Fruit fly (Drosophila melanogaster) whole organism, prepupa: Measurements from ENCODE around the gene CG15544.

Experiments
- Blimp-1 ChIP-seq: fragments of 200-800 bp; sonication (Bioruptor generic); optimal IDR thresholded peaks from 3 replicates; lab custom pipeline; 2017; ENCODE audit warnings: missing biosample characterization, missing genetic modification characterization, mild to moderate bottlenecking, moderate library complexity, missing genetic modification reagents
- CG10631 ChIP-seq: fragments of 200-800 bp; sonication (Bioruptor generic); optimal IDR thresholded peaks from 2 replicates; lab custom pipeline; 2016; ENCODE audit warnings: missing biosample characterization, missing genetic modification characterization
- CG11762 ChIP-seq: fragments of 200-800 bp; sonication (Bioruptor generic); optimal IDR thresholded peaks from 3 replicates; lab custom pipeline; 2016; ENCODE audit warnings: missing biosample characterization, missing genetic modification characterization; ENCODE audit not compliant: insufficient read depth
- CG11902 ChIP-seq: fragments of 200-800 bp; sonication (Bioruptor generic); optimal IDR thresholded peaks from 3 replicates; lab custom pipeline; 2016; ENCODE audit warnings: missing biosample characterization, missing genetic modification characterization
- CG15336 ChIP-seq: fragments of 200-800 bp; sonication (Bioruptor generic); IDR thresholded peaks from 2 replicates; pipeline ENCODE4 v1.3.6; 2022; ENCODE audit warnings: missing biosample characterization, missing genetic modification characterization
- CG1621 ChIP-seq: fragments of 200-800 bp; sonication (Bioruptor generic); optimal IDR thresholded peaks from 3 replicates; lab custom pipeline; 2018; ENCODE audit warnings: missing biosample characterization, mild to moderate bottlenecking, missing genetic modification characterization
- CG16779 ChIP-seq: fragments of 200-800 bp; sonication (Bioruptor generic); optimal IDR thresholded peaks from 3 replicates; lab custom pipeline; 2017; ENCODE audit warnings: missing biosample characterization, mild to moderate bottlenecking, missing genetic modification characterization
- CG3032 ChIP-seq: fragments of 200-800 bp; optimal IDR thresholded peaks from 2 replicates; lab custom pipeline; 2019; ENCODE audit warnings: missing biosample characterization, mild to moderate bottlenecking, missing genetic modification characterization, moderate library complexity
- CG31627 ChIP-seq: fragments of 200-800 bp; sonication (Bioruptor generic); optimal IDR thresholded peaks from 3 replicates; lab custom pipeline; 2016; ENCODE audit warnings: missing biosample characterization, missing genetic modification characterization
- CG32006 ChIP-seq: fragments of 200-800 bp; sonication (Bioruptor generic); optimal IDR thresholded peaks from 3 replicates; lab custom pipeline; 2017; ENCODE audit warnings: missing biosample characterization, mild to moderate bottlenecking, missing genetic modification characterization
- CG3919 ChIP-seq: fragments of 200-800 bp; sonication (Bioruptor generic); optimal IDR thresholded peaks from 3 replicates; lab custom pipeline; 2016; ENCODE audit warnings: missing biosample characterization, missing genetic modification characterization
- CG4318 ChIP-seq: fragments of 200-800 bp; sonication (Bioruptor generic); optimal IDR thresholded peaks from 3 replicates; lab custom pipeline; 2017; ENCODE audit warnings: missing biosample characterization, mild to moderate bottlenecking, missing genetic modification characterization
- CG6163 ChIP-seq: fragments of 200-800 bp; sonication (Bioruptor generic); IDR thresholded peaks from 3 replicates; pipeline ENCODE4 v1.3.6; 2022; ENCODE audit warnings: missing biosample characterization, missing genetic modification characterization
- CG6276 ChIP-seq: fragments of 200-800 bp; sonication (Bioruptor generic); optimal IDR thresholded peaks from 2 replicates; lab custom pipeline; 2017; ENCODE audit warnings: missing biosample characterization, mild to moderate bottlenecking, missing genetic modification characterization
- CG6792 ChIP-seq: fragments of 200-800 bp; sonication (Bioruptor generic); optimal IDR thresholded peaks from 3 replicates; lab custom pipeline; 2016; ENCODE audit warnings: missing biosample characterization, missing genetic modification characterization
- CG6808 ChIP-seq: fragments of 200-800 bp; sonication (Bioruptor generic); optimal IDR thresholded peaks from 3 replicates; lab custom pipeline; 2017; ENCODE audit warnings: missing biosample characterization, missing genetic modification characterization, mild to moderate bottlenecking, moderate library complexity, missing genetic modification reagents
- CG7368 ChIP-seq: fragments of 200-800 bp; sonication (Bioruptor generic); optimal IDR thresholded peaks from 3 replicates; lab custom pipeline; 2016; ENCODE audit warnings: missing biosample characterization, missing genetic modification characterization
- CG8119 ChIP-seq: fragments of 200-800 bp; sonication (Bioruptor generic); IDR thresholded peaks from 3 replicates; pipeline ENCODE4 v1.3.6; 2022; ENCODE audit warnings: missing biosample characterization, missing genetic modification characterization
- CG8319 ChIP-seq: fragments of 200-800 bp; sonication (Bioruptor generic); optimal IDR thresholded peaks from 3 replicates; lab custom pipeline; 2016; ENCODE audit warnings: missing biosample characterization, missing genetic modification characterization
- CG8632 ChIP-seq: fragments of 200-800 bp; sonication (Bioruptor generic); optimal IDR thresholded peaks from 3 replicates; lab custom pipeline; 2016; ENCODE audit warnings: missing biosample characterization, missing genetic modification characterization
- CG9139 ChIP-seq: fragments of 200-800 bp; sonication (Bioruptor generic); optimal IDR thresholded peaks from 3 replicates; lab custom pipeline; 2017; ENCODE audit warnings: missing biosample characterization, mild to moderate bottlenecking, missing genetic modification characterization
- Eip75B ChIP-seq: fragments of 200-800 bp; sonication (Bioruptor generic); optimal IDR thresholded peaks from 3 replicates; lab custom pipeline; 2016; ENCODE audit warnings: missing biosample characterization, missing genetic modification characterization
- Eip78C ChIP-seq: fragments of 200-800 bp; sonication (Bioruptor generic); peaks from one replicate; lab custom pipeline; 2016; ENCODE audit warnings: missing biosample characterization, missing genetic modification characterization
- Eip93F ChIP-seq: fragments of 200-800 bp; sonication (Bioruptor generic); optimal IDR thresholded peaks from 2 replicates; lab custom pipeline; 2016; ENCODE audit warnings: missing biosample characterization, mild to moderate bottlenecking, missing genetic modification characterization
- Ets21C ChIP-seq: fragments of 200-800 bp; sonication (Bioruptor generic); optimal IDR thresholded peaks from 3 replicates; lab custom pipeline; 2016; ENCODE audit warnings: missing biosample characterization, missing genetic modification characterization
- Ets96B ChIP-seq: fragments of 200-800 bp; optimal IDR thresholded peaks from 2 replicates; lab custom pipeline; 2019; ENCODE audit warnings: missing biosample characterization, mild to moderate bottlenecking, missing genetic modification characterization, moderate library complexity
- Gug ChIP-seq: fragments of 200-800 bp; sonication (Bioruptor generic); IDR thresholded peaks from 2 replicates; pipeline ENCODE4 v1.3.6; 2022; ENCODE audit warnings: missing biosample characterization, missing genetic modification characterization
- Hr38 ChIP-seq: sonication (Bioruptor generic); optimal IDR thresholded peaks from 2 replicates; lab custom pipeline; 2016; ENCODE audit warnings: missing biosample characterization, missing genetic modification characterization
- Hr39 ChIP-seq: fragments of 200-800 bp; sonication (Bioruptor generic); optimal IDR thresholded peaks from 2 replicates; lab custom pipeline; 2016; ENCODE audit warnings: missing biosample characterization, missing genetic modification characterization
- Hr4 ChIP-seq: fragments of 200-800 bp; sonication (Bioruptor generic); optimal IDR thresholded peaks from 3 replicates; lab custom pipeline; 2016; ENCODE audit warnings: missing biosample characterization, missing genetic modification characterization
- Lpt ChIP-seq: fragments of 200-800 bp; sonication (Bioruptor generic); optimal IDR thresholded peaks from 3 replicates; lab custom pipeline; 2016; ENCODE audit warnings: missing biosample characterization, missing genetic modification characterization
- Met ChIP-seq: fragments of 200-800 bp; sonication (Bioruptor generic); optimal IDR thresholded peaks from 3 replicates; lab custom pipeline; 2016; ENCODE audit warnings: missing biosample characterization, missing genetic modification characterization
- OdsH ChIP-seq: fragments of 200-800 bp; sonication (Bioruptor generic); optimal IDR thresholded peaks from 3 replicates; lab custom pipeline; 2016; ENCODE audit warnings: missing biosample characterization, missing genetic modification characterization
- Smox ChIP-seq: fragments of 200-800 bp; sonication (Bioruptor generic); optimal IDR thresholded peaks from 3 replicates; lab custom pipeline; 2016; ENCODE audit warnings: missing biosample characterization, missing genetic modification characterization
- Sox102F ChIP-seq: fragments of 200-800 bp; sonication (Bioruptor generic); optimal IDR thresholded peaks from 2 replicates; lab custom pipeline; 2016; ENCODE audit warnings: missing biosample characterization, mild to moderate bottlenecking, missing genetic modification characterization
- Sox14 ChIP-seq: fragments of 200-800 bp; sonication (Bioruptor generic); optimal IDR thresholded peaks from 3 replicates; lab custom pipeline; 2016; ENCODE audit warnings: missing biosample characterization, missing genetic modification characterization
- Sox15 ChIP-seq: fragments of 200-800 bp; sonication (Bioruptor generic); optimal IDR thresholded peaks from 3 replicates; lab custom pipeline; 2016; ENCODE audit warnings: missing biosample characterization, missing genetic modification characterization
- achi ChIP-seq: fragments of 200-800 bp; sonication (Bioruptor generic); optimal IDR thresholded peaks from 3 replicates; lab custom pipeline; 2016; ENCODE audit warnings: missing biosample characterization, missing genetic modification characterization
- acj6 ChIP-seq: fragments of 200-800 bp; sonication (Bioruptor generic); optimal IDR thresholded peaks from 3 replicates; lab custom pipeline; 2016; ENCODE audit warnings: missing biosample characterization, missing genetic modification characterization
- cyc ChIP-seq: fragments of 200-800 bp; sonication (Bioruptor generic); optimal IDR thresholded peaks from 3 replicates; lab custom pipeline; 2016; ENCODE audit warnings: missing biosample characterization, missing genetic modification characterization
- dac ChIP-seq: fragments of 200-800 bp; sonication (Bioruptor generic); optimal IDR thresholded peaks from 2 replicates; lab custom pipeline; 2017; ENCODE audit warnings: missing biosample characterization, mild to moderate bottlenecking, missing genetic modification characterization
- dsx ChIP-seq: fragments of 200-800 bp; optimal IDR thresholded peaks from 3 replicates; lab custom pipeline; 2019; ENCODE audit warnings: missing biosample characterization, mild to moderate bottlenecking, missing genetic modification characterization, moderate library complexity; ENCODE audit not compliant: poor library complexity, severe bottlenecking
- eg ChIP-seq: fragments of 200-800 bp; sonication (Bioruptor generic); IDR thresholded peaks from 3 replicates; pipeline ENCODE4 v1.3.6; 2022; ENCODE audit warnings: missing biosample characterization, missing genetic modification characterization
- fd85E ChIP-seq: fragments of 200-800 bp; sonication (Bioruptor generic); optimal IDR thresholded peaks from 3 replicates; lab custom pipeline; 2016; ENCODE audit warnings: missing biosample characterization, missing genetic modification characterization
- fkh ChIP-seq: fragments of 200-800 bp; sonication (Bioruptor generic); optimal IDR thresholded peaks from 3 replicates; lab custom pipeline; 2017; ENCODE audit warnings: missing biosample characterization, mild to moderate bottlenecking, missing genetic modification characterization, moderate library complexity
- lz ChIP-seq: fragments of 200-800 bp; sonication (Bioruptor generic); optimal IDR thresholded peaks from 3 replicates; lab custom pipeline; 2016; ENCODE audit warnings: missing biosample characterization, missing genetic modification characterization
- pdm3 ChIP-seq: fragments of 200-800 bp; sonication (Bioruptor generic); optimal IDR thresholded peaks from 3 replicates; lab custom pipeline; 2016; ENCODE audit warnings: missing biosample characterization, missing genetic modification characterization
- salr ChIP-seq, 2 experiments: fragments of 200-800 bp; sonication (Bioruptor generic); optimal IDR thresholded peaks; 3 replicates each; lab custom pipeline; 2016 to 2018; ENCODE audit warnings: missing biosample characterization in 2 of 2, missing genetic modification characterization in 2 of 2, mild to moderate bottlenecking in 1 of 2
- spab ChIP-seq: fragments of 200-800 bp; sonication (Bioruptor generic); optimal IDR thresholded peaks from 2 replicates; lab custom pipeline; 2017; ENCODE audit warnings: missing biosample characterization, mild to moderate bottlenecking, missing genetic modification characterization, missing genetic modification reagents
- ss ChIP-seq, 2 experiments: fragments of 200-800 bp; sonication (Bioruptor generic); optimal IDR thresholded peaks; 2 replicates in 1 of 2; 3 replicates in 1 of 2; lab custom pipeline; 2017 to 2018; ENCODE audit warnings: mild to moderate bottlenecking in 2 of 2, missing biosample characterization in 2 of 2, missing genetic modification characterization in 2 of 2, moderate library complexity in 1 of 2
- svp ChIP-seq: fragments of 200-800 bp; sonication (Bioruptor generic); peaks from one replicate; lab custom pipeline; 2016; ENCODE audit warnings: missing biosample characterization, missing genetic modification characterization
- topi ChIP-seq: fragments of 200-800 bp; sonication (Bioruptor generic); optimal IDR thresholded peaks from 3 replicates; lab custom pipeline; 2016; ENCODE audit warnings: missing biosample characterization, missing genetic modification characterization
- vri ChIP-seq: fragments of 200-800 bp; sonication (Bioruptor generic); optimal IDR thresholded peaks from 3 replicates; lab custom pipeline; 2016; ENCODE audit warnings: missing biosample characterization, mild to moderate bottlenecking, missing genetic modification characterization

Gene CG15544

DNA sequence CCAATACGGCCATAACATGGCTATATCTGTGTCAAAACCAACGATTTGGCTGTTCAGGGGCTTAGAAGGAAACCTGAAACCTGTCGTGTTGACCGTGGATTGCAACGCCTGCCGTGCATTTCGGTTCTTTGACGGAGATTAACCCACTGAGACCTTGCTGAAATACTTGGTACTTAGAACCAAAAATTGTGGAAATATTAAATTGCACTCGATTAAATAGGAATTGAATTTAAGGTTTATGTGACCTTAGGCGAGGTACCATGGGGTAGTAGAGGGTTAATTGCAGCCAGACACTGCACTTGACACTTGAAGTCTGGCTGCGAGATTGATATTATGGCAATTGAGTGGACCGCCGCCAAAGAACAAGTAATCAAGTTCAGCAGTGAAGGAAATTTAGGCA is 62.4 kb downstream of the CG15544 start:
- TF ChIP-seq Met (GFP tag; lab: Kevin White, UChicago) (peak; percentile 24), CG11762 (no peak), Hr4 (GFP tag; lab: Kevin White, UChicago) (no peak), Hr39 (GFP tag; lab: Kevin White, UChicago) (peak; percentile 47), CG6163 (GFP tag; lab: Robert Waterston, UW) (peak; percentile 64), CG16779 (tag; lab: Kevin White, UChicago) (no peak), Blimp-1 (no peak), Eip75B (GFP tag; lab: Kevin White, UChicago) (no peak), Hr38 (GFP tag; lab: Kevin White, UChicago) (no peak), achi (GFP tag; lab: Kevin White, UChicago) (peak; percentile 32), CG6792 (GFP tag; lab: Kevin White, UChicago) (peak; percentile 29), fkh (GFP tag; lab: Kevin White, UChicago) (no peak), dac (GFP tag; lab: Kevin White, UChicago) (no peak), Ets96B (tag; lab: Kevin White, UChicago) (no peak), cyc (GFP tag; lab: Kevin White, UChicago) (peak; percentile 13), svp (peak; percentile 44), CG6808 (GFP tag; lab: Kevin White, UChicago) (no peak), CG6276 (GFP tag; lab: Kevin White, UChicago) (no peak), spab (GFP tag; lab: Kevin White, UChicago) (no peak), salr (GFP tag; optimal IDR thresholded peaks at IDR 0.05; lab: Kevin White, UChicago) (no peak), Eip78C (GFP tag; lab: Kevin White, UChicago) (peak; percentile 72), ss (GFP tag; optimal IDR thresholded peaks at IDR 0.05; lab: Kevin White, UChicago) (no peak), lz (peak; percentile 17), CG7368 (GFP tag; lab: Kevin White, UChicago) (no peak), acj6 (peak; percentile 23), CG4318 (no peak), CG3919 (GFP tag; lab: Kevin White, UChicago) (peak; percentile 51), Ets21C (GFP tag; lab: Kevin White, UChicago) (no peak), CG8319 (no peak), CG9139 (GFP tag; lab: Kevin White, UChicago) (no peak), CG10631 (GFP tag; lab: Kevin White, UChicago) (peak; percentile 18), fd85E (no peak), Smox (GFP tag; lab: Kevin White, UChicago) (peak; percentile 19), CG15336 (peak; percentile 70), Eip93F (GFP tag; lab: Kevin White, UChicago) (no peak), OdsH (GFP tag; lab: Kevin White, UChicago) (peak; percentile 23), Gug (no peak; the same call in 1 of the 2 replicates), CG8632 (GFP tag; lab: Kevin White, UChicago) (no peak), CG1621 (tag; lab: Kevin White, UChicago) (no peak), Sox14 (GFP tag; lab: Kevin White, UChicago) (peak; percentile 21), Sox102F (GFP tag; lab: Kevin White, UChicago) (peak; percentile 14), pdm3 (peak; percentile 37), eg (GFP tag; lab: Robert Waterston, UW) (peak; percentile 75), CG32006 (GFP tag; lab: Kevin White, UChicago) (no peak), CG11902 (no peak), CG31627 (GFP tag; lab: Kevin White, UChicago) (peak; percentile 34), Lpt (GFP tag; lab: Kevin White, UChicago) (no peak), CG3032 (no peak), Sox15 (peak; percentile 11), topi (GFP tag; lab: Kevin White, UChicago) (peak; percentile 38), vri (GFP tag; lab: Kevin White, UChicago) (no peak), dsx (GFP tag; lab: Kevin White, UChicago) (no peak), CG8119 (GFP tag; lab: Robert Waterston, UW) (no peak)
